Fruit fly (Drosophila melanogaster): ENCODE measurements around the gene Tpr2.

Tpr2 gene

DNA sequence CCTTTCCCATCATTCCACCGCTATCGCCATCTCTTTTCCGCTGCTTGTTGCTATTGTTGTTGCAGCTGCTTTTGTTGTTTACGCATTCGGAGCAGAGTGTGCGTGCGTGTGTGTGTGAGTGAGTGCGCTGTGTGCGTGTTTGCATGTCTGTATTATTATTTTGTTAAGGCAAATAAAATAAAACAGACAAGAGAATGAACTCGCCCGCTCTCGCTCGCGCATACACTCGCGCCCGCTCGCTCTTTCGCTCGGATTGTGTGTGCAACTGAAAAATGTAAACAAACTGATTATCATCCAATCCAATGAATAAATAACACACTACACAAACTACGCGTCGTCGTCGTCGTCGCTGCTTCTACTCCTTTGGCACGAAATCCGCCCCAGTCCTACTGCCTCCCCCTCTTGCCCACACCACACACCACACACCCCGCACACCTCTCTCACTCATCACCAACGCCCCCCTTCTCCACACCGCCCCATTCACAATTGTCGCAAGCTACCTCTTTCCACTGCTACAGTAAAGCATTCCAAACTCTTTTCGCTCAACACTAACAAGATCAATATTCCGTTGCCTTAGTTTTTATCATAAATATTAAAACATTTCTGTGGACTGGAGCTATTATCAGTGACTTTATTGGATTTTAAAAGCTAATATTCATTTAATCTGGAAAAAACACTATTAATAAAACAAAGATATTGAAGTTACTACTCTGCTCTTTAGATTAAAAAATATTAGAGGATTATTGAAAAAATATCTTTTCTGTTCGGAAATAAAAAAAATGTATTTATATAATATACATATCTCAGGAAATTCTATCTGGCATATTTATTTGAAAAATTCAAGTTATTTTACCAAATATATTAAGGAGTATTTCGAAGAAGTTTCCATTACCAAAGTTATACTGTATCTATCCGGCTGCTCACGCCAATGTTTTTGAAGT lies 30.3 kb downstream of the Tpr2 start:
- peak; percentile 76 for TF ChIP-seq Pif1A (GFP tag; optimal IDR thresholded peaks at IDR 0.05)
- peak; percentile 57 for TF ChIP-seq CG15710 (tag; optimal IDR thresholded peaks at IDR 0.05)
- TF ChIP-seq CG34367 (tag; optimal IDR thresholded peaks at IDR 0.05), result peak; percentile 68
- TF ChIP-seq CG14655 (GFP tag; optimal IDR thresholded peaks at IDR 0.05), result peak; percentile 42
- TF ChIP-seq CG10348 (GFP tag; IDR thresholded peaks at IDR 0.05), result 0 out of 2 replicates have a peak, but pooled peaks have one; percentile 26
- TF ChIP-seq fd96Ca (GFP tag; IDR thresholded peaks at IDR 0.05), result peak; percentile 77; the same call in 2 of the 3 replicates
- no peak for TF ChIP-seq CG8301 (tag; optimal IDR thresholded peaks at IDR 0.05)
- TF ChIP-seq CG4496 (GFP tag; IDR thresholded peaks at IDR 0.05), result peak; percentile 84
- peak; percentile 93 for TF ChIP-seq EcR (GFP tag; optimal IDR thresholded peaks at IDR 0.05)
- TF ChIP-seq D1 (tag; optimal IDR thresholded peaks at IDR 0.05), result peak; percentile 33
- peak; percentile 8; the same call in 1 of the 2 replicates for TF ChIP-seq rn (GFP tag; IDR thresholded peaks at IDR 0.05)
- TF ChIP-seq CG8159 (tag; optimal IDR thresholded peaks at IDR 0.05), result peak; percentile 27
- peak; percentile 70 for TF ChIP-seq Ets98B (GFP tag; IDR thresholded peaks at IDR 0.05)
- TF ChIP-seq CG12605 (GFP tag; IDR thresholded peaks at IDR 0.05), result peak; percentile 82
- TF ChIP-seq Snoo (tag; optimal IDR thresholded peaks at IDR 0.05), result peak; percentile 56
- TF ChIP-seq CG9948 (tag; optimal IDR thresholded peaks at IDR 0.05), result no peak
- TF ChIP-seq gl (tag; optimal IDR thresholded peaks at IDR 0.05), result peak; percentile 91
- TF ChIP-seq Pif1B (GFP tag; optimal IDR thresholded peaks at IDR 0.05), result peak; percentile 37
- TF ChIP-seq CG13204 (GFP tag; optimal IDR thresholded peaks at IDR 0.05), result peak; percentile 89
- TF ChIP-seq CG32121 (GFP tag; IDR thresholded peaks at IDR 0.05), result peak; percentile 78
- peak; percentile 5 for TF ChIP-seq CG17806 (tag; optimal IDR thresholded peaks at IDR 0.05)

DNA sequence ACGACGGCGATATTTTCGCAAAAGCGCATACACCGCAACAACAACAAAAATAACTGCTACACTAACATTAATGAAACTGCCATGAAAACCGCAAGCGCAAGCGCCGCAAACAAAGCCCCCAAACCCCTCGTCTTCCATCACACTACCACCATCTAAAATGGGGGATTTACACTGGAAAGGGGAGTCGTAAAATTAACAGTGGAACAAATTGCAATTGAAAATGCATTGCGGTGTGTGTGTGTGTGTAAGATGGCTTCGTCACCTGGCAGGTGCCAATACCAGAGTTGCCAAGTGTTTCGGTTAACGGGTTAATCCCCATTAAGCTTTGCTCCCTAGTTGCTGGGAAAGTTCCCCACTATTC lies 30.9 kb downstream of the Tpr2 start:
- peak; percentile 51; the same call in 2 of the 3 replicates for TF ChIP-seq CG4496 (GFP tag; IDR thresholded peaks at IDR 0.05)
- no peak for TF ChIP-seq CG8159 (tag; optimal IDR thresholded peaks at IDR 0.05)
- TF ChIP-seq fd96Ca (GFP tag; IDR thresholded peaks at IDR 0.05), result peak; percentile 52; the same call in 1 of the 3 replicates
- no peak for TF ChIP-seq CG8301 (tag; optimal IDR thresholded peaks at IDR 0.05)
- no peak for TF ChIP-seq CG13204 (GFP tag; optimal IDR thresholded peaks at IDR 0.05)
- TF ChIP-seq Ets98B (GFP tag; IDR thresholded peaks at IDR 0.05), result peak; percentile 19; the same call in 1 of the 2 replicates

DNA sequence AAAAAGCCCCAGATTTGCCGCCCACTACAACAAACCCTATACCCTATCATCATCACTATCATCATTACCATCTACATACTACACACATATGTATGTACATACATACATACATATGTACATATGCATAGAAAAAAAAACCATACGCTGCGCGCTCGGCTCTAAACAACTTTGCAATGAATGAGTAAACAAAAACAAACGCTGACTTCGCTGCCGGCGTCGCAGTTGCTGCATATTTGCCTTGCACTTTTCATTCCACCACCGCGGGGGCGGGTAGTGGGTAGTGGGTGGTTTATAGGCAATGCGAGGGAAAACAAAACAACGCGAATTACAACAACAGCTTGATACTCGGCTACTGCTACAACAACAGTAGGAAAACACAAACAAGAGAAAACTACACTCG lies 31.8 kb downstream of the Tpr2 start:
- no peak for TF ChIP-seq CG34367 (tag; optimal IDR thresholded peaks at IDR 0.05)
- no peak for TF ChIP-seq D1 (tag; optimal IDR thresholded peaks at IDR 0.05)
- TF ChIP-seq CG8301 (tag; optimal IDR thresholded peaks at IDR 0.05), result peak; percentile 23
- peak; percentile 19 for TF ChIP-seq CG15710 (tag; optimal IDR thresholded peaks at IDR 0.05)
- peak; percentile 68 for TF ChIP-seq CG14655 (GFP tag; optimal IDR thresholded peaks at IDR 0.05)
- no peak for TF ChIP-seq CG9948 (tag; optimal IDR thresholded peaks at IDR 0.05)
- peak; percentile 57 for TF ChIP-seq gl (tag; optimal IDR thresholded peaks at IDR 0.05)
- peak; percentile 67; the same call in 1 of the 2 replicates for TF ChIP-seq CG32121 (GFP tag; IDR thresholded peaks at IDR 0.05)
- TF ChIP-seq rn (GFP tag; IDR thresholded peaks at IDR 0.05), result peak; percentile 42; the same call in 1 of the 2 replicates
- peak; percentile 61 for TF ChIP-seq CG12605 (GFP tag; IDR thresholded peaks at IDR 0.05)
- TF ChIP-seq Pif1A (GFP tag; optimal IDR thresholded peaks at IDR 0.05), result peak; percentile 38
- peak; percentile 78 for TF ChIP-seq Ets98B (GFP tag; IDR thresholded peaks at IDR 0.05)
- peak; percentile 3 for TF ChIP-seq CG17806 (tag; optimal IDR thresholded peaks at IDR 0.05)
- TF ChIP-seq CG10348 (GFP tag; IDR thresholded peaks at IDR 0.05), result no peak
- peak; percentile 43 for TF ChIP-seq CG13204 (GFP tag; optimal IDR thresholded peaks at IDR 0.05)
- TF ChIP-seq EcR (GFP tag; optimal IDR thresholded peaks at IDR 0.05), result peak; percentile 49
- peak; percentile 81 for TF ChIP-seq CG4496 (GFP tag; IDR thresholded peaks at IDR 0.05)
- peak; percentile 85 for TF ChIP-seq fd96Ca (GFP tag; IDR thresholded peaks at IDR 0.05)

DNA sequence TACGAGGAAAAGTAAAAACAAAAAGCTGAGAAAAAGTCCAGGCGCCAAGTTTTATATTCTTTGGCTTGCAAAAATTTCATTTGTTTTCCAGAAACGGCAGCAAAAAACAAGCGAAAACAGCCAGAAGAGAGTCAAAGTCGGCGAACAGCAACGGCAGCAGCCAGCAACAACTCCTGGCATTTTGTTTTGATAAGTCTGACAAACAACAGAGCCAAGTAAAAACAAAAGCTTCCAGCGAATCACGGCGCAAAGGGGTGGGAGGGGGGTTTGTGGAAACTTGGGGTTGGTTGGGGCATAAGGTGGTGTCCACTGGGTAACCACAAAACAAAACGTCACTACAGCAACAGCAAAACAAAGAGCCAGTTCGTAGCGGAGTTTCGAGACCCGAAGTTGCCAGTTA lies 33.8 kb downstream of the Tpr2 start:
- TF ChIP-seq CG17806 (tag; optimal IDR thresholded peaks at IDR 0.05) (no peak), CG4496 (GFP tag; IDR thresholded peaks at IDR 0.05) (peak; percentile 59; the same call in 2 of the 3 replicates), CG10348 (GFP tag; IDR thresholded peaks at IDR 0.05) (no peak), Pif1B (GFP tag; optimal IDR thresholded peaks at IDR 0.05) (no peak), CG9948 (tag; optimal IDR thresholded peaks at IDR 0.05) (no peak), Snoo (tag; optimal IDR thresholded peaks at IDR 0.05) (no peak), EcR (GFP tag; optimal IDR thresholded peaks at IDR 0.05) (no peak)

DNA sequence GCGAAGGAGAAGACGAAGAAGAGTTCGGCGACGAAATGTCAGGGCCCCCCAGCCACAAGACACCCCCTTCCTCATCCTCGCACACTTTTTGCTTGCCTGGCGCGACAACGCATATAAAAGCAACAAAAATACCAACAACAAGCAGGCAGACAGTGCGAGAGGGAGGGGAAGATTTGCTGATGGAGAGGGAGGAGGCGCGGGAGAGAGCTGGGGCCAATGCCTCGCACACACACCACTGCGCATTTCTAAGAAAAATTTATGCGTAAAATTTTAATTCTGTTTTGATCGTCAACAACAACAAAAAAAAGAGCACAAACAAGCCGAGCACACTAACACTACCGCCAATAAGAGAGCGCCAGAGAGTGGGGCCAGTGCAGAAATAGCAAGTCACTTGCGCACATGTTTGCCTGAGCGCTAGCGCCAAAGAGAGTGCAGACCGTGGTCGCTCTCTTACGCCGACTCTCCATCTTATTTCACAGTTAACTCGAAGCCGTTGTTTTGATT lies 34.7 kb downstream of the Tpr2 start:
- peak; percentile 8 for TF ChIP-seq CG34367 (tag; optimal IDR thresholded peaks at IDR 0.05)
- TF ChIP-seq CG15710 (tag; optimal IDR thresholded peaks at IDR 0.05), result peak; percentile 58
- TF ChIP-seq fd96Ca (GFP tag; IDR thresholded peaks at IDR 0.05), result peak; percentile 88; the same call in 2 of the 3 replicates
- peak; percentile 93 for TF ChIP-seq CG13204 (GFP tag; optimal IDR thresholded peaks at IDR 0.05)
- TF ChIP-seq CG10348 (GFP tag; IDR thresholded peaks at IDR 0.05), result peak; percentile 43; the same call in 1 of the 2 replicates
- no peak for TF ChIP-seq Pif1B (GFP tag; optimal IDR thresholded peaks at IDR 0.05)
- peak; percentile 40 for TF ChIP-seq CG9948 (tag; optimal IDR thresholded peaks at IDR 0.05)
- TF ChIP-seq CG8301 (tag; optimal IDR thresholded peaks at IDR 0.05), result peak; percentile 63
- peak; percentile 85 for TF ChIP-seq rn (GFP tag; IDR thresholded peaks at IDR 0.05)
- TF ChIP-seq CG14655 (GFP tag; optimal IDR thresholded peaks at IDR 0.05), result peak; percentile 73
- TF ChIP-seq Pif1A (GFP tag; optimal IDR thresholded peaks at IDR 0.05), result peak; percentile 60
- TF ChIP-seq Ets98B (GFP tag; IDR thresholded peaks at IDR 0.05), result peak; percentile 87
- TF ChIP-seq D1 (tag; optimal IDR thresholded peaks at IDR 0.05), result peak; percentile 57
- TF ChIP-seq gl (tag; optimal IDR thresholded peaks at IDR 0.05), result peak; percentile 77
- TF ChIP-seq EcR (GFP tag; optimal IDR thresholded peaks at IDR 0.05), result peak; percentile 99
- peak; percentile 76 for TF ChIP-seq CG4496 (GFP tag; IDR thresholded peaks at IDR 0.05)
- TF ChIP-seq CG17806 (tag; optimal IDR thresholded peaks at IDR 0.05), result peak; percentile 11
- TF ChIP-seq Snoo (tag; optimal IDR thresholded peaks at IDR 0.05), result peak; percentile 79
- peak; percentile 59; the same call in 1 of the 2 replicates for TF ChIP-seq CG12605 (GFP tag; IDR thresholded peaks at IDR 0.05)
- peak; percentile 39 for TF ChIP-seq CG8159 (tag; optimal IDR thresholded peaks at IDR 0.05)
- peak; percentile 92 for TF ChIP-seq CG32121 (GFP tag; IDR thresholded peaks at IDR 0.05)
